Fruit fly (Drosophila melanogaster) whole organism, adult: ENCODE measurements around the gene Smu1.

Experiments
- CG12768 ChIP-seq: fragments of 200-800 bp; sonication (Bioruptor generic); optimal IDR thresholded peaks from 2 replicates; lab custom pipeline; 2017; ENCODE audit warnings: missing biosample characterization, missing genetic modification characterization, mild to moderate bottlenecking, moderate library complexity, missing genetic modification reagents
- CG5204 ChIP-seq: fragments of 200-800 bp; sonication (Bioruptor generic); optimal IDR thresholded peaks from 2 replicates; lab custom pipeline; 2016; ENCODE audit warnings: missing biosample characterization, missing genetic modification characterization
- CG7101 ChIP-seq: fragments of 200-800 bp; sonication (Bioruptor generic); optimal IDR thresholded peaks from 2 replicates; lab custom pipeline; 2018; ENCODE audit warnings: missing biosample characterization, mild to moderate bottlenecking, missing genetic modification characterization, moderate library complexity
- Crg-1 ChIP-seq: fragments of 200-800 bp; sonication (Bioruptor generic); optimal IDR thresholded peaks from 2 replicates; lab custom pipeline; 2016; ENCODE audit warnings: missing biosample characterization, missing genetic modification characterization
- Mnt ChIP-seq: fragments of 200-800 bp; sonication (Bioruptor generic); optimal IDR thresholded peaks from 2 replicates; lab custom pipeline; 2016; ENCODE audit warnings: missing biosample characterization, mild to moderate bottlenecking, missing genetic modification characterization

DNA sequence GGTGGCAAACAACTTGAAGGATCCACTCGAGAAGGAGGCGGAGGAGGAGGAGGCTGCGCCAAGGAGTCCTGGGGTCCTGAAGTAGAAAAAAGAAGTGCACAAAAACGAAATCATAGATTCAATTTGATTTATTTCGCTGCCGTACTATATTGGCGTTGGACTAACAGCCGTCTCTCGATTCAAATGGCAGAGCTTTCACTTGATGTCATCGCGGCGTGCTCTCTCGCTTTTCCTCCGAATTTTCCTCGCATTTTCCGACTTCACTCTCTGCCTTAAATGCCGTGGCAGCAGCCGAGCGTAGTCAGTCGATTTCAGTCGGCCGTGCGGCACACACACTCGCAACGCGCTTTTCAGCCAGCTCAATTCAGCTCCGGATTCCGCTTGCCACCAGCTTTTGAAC is 31.2 kb downstream of the Smu1 start, which contains the start of gene CG43732:
- TF ChIP-seq CG5204 (GFP tag; lab: Kevin White, UChicago) (no peak), Crg-1 (GFP tag; lab: Kevin White, UChicago) (no peak), CG12768 (GFP tag; lab: Kevin White, UChicago) (no peak), CG7101 (no peak), Mnt (no peak)
